Worm (Caenorhabditis elegans) whole organism, L1 larva: Measurements from ENCODE around the gene apx-1.
A peak's percentile ranks its signal among the peaks of the same experiment; 100 is the strongest.

Experiments used
- C04F5.9 ChIP-seq: sonication (generic microtip); optimal IDR thresholded peaks from 2 replicates; lab custom pipeline; 2016; ENCODE audit warnings: missing genetic modification characterization, missing compliant biosample characterization
- aha-1 ChIP-seq: fragments of 150-350 bp; optimal IDR thresholded peaks from 2 replicates; lab custom pipeline; 2014; ENCODE audit warnings: missing biosample characterization, missing genetic modification characterization
- alr-1 ChIP-seq: fragments of 200-800 bp; sonication (Bioruptor generic); optimal IDR thresholded peaks from 2 replicates; lab custom pipeline; 2018; ENCODE audit warnings: borderline replicate concordance, mild to moderate bottlenecking, missing genetic modification characterization, missing compliant biosample characterization
- ceh-82 ChIP-seq, 3 experiments: fragments of 150-350 bp in 1 of 3; sonication (generic microtip) in 2 of 3; optimal IDR thresholded peaks; 2 replicates each; lab custom pipeline; 2014 to 2017; ENCODE audit warnings: missing biosample characterization in 3 of 3, missing genetic modification characterization in 3 of 3
- ceh-90 ChIP-seq: sonication (generic microtip); optimal IDR thresholded peaks from 2 replicates; lab custom pipeline; 2016; ENCODE audit warnings: missing genetic modification characterization, missing compliant biosample characterization
- ces-1 ChIP-seq: fragments of 150-350 bp; optimal IDR thresholded peaks from 2 replicates; lab custom pipeline; 2014; ENCODE audit warnings: missing biosample characterization, missing genetic modification reagents, missing genetic modification characterization
- dpl-1 ChIP-seq, 3 experiments: fragments of 150-350 bp in 2 of 3; sonication (generic microtip) in 1 of 3; optimal IDR thresholded peaks; 2 replicates each; lab custom pipeline; 2014 to 2017; ENCODE audit warnings: missing biosample characterization in 3 of 3, missing genetic modification characterization in 3 of 3, missing genetic modification reagents in 3 of 3
- dsc-1 ChIP-seq: sonication (generic microtip); optimal IDR thresholded peaks from 2 replicates; lab custom pipeline; 2016; ENCODE audit warnings: mild to moderate bottlenecking, missing genetic modification characterization, missing compliant biosample characterization
- efl-1 ChIP-seq, 4 experiments: fragments of 150-350 bp; optimal IDR thresholded peaks in 3 of 4; peaks in 1 of 4; 1 replicate in 1 of 4; 2 replicates in 3 of 4; lab custom pipeline; 2014; ENCODE audit warnings: missing biosample characterization in 2 of 4, missing genetic modification characterization in 2 of 4, missing genetic modification reagents in 2 of 4
- efl-3 ChIP-seq: fragments of 200-800 bp; sonication (Bioruptor generic); optimal IDR thresholded peaks from 2 replicates; lab custom pipeline; 2018; ENCODE audit warnings: mild to moderate bottlenecking, missing genetic modification characterization, missing compliant biosample characterization
- egl-27 ChIP-seq, 2 experiments: fragments of 150-350 bp in 1 of 2; sonication (generic microtip); optimal IDR thresholded peaks; 3 replicates each; lab custom pipeline; 2017 to 2018; ENCODE audit warnings: missing biosample characterization in 2 of 2, missing genetic modification characterization in 2 of 2, missing genetic modification reagents in 2 of 2
- ets-5 ChIP-seq: fragments of 200-800 bp; sonication (Bioruptor generic); IDR thresholded peaks from 2 replicates; pipeline ENCODE4 v1.3.6; 2022; ENCODE audit warnings: missing genetic modification characterization, missing compliant biosample characterization
- fkh-10 ChIP-seq: sonication (generic microtip); optimal IDR thresholded peaks from 2 replicates; lab custom pipeline; 2017; ENCODE audit warnings: missing biosample characterization, missing genetic modification reagents, missing genetic modification characterization
- grh-1 ChIP-seq: fragments of 200-800 bp; sonication (Bioruptor generic); IDR thresholded peaks from 2 replicates; pipeline ENCODE4 v1.3.6; 2022; ENCODE audit warnings: missing genetic modification reagents, missing genetic modification characterization, missing compliant biosample characterization
- hlh-17 ChIP-seq: fragments of 200-800 bp; sonication (Bioruptor generic); optimal IDR thresholded peaks from 2 replicates; lab custom pipeline; 2018; ENCODE audit warnings: missing genetic modification characterization, mild to moderate bottlenecking, missing compliant biosample characterization, moderate library complexity, borderline replicate concordance
- isw-1 ChIP-seq: fragments of 200-800 bp; sonication (Bioruptor generic); IDR thresholded peaks from 2 replicates; pipeline ENCODE4 v1.3.6; 2022; ENCODE audit warnings: missing genetic modification characterization, missing compliant biosample characterization
- lin-13 ChIP-seq: fragments of 150-350 bp; optimal IDR thresholded peaks from 2 replicates; lab custom pipeline; 2014; ENCODE audit warnings: missing biosample characterization, missing genetic modification reagents, missing genetic modification characterization
- lin-14 ChIP-seq: fragments of 200-800 bp; sonication (Bioruptor generic); optimal IDR thresholded peaks from 2 replicates; lab custom pipeline; 2018; ENCODE audit warnings: mild to moderate bottlenecking, missing genetic modification characterization, moderate library complexity, missing compliant biosample characterization
- lir-3 ChIP-seq: sonication (generic microtip); optimal IDR thresholded peaks from 2 replicates; lab custom pipeline; 2016; ENCODE audit warnings: mild to moderate bottlenecking, missing genetic modification characterization, moderate library complexity, missing compliant biosample characterization; ENCODE audit not compliant: poor library complexity
- mef-2 ChIP-seq: fragments of 150-350 bp; optimal IDR thresholded peaks from 2 replicates; lab custom pipeline; 2014; ENCODE audit warnings: missing biosample characterization, missing genetic modification characterization
- mep-1 ChIP-seq: fragments of 150-350 bp; optimal IDR thresholded peaks from 2 replicates; lab custom pipeline; 2014; ENCODE audit warnings: missing biosample characterization, missing genetic modification characterization
- nhr-19 ChIP-seq: fragments of 200-800 bp; sonication (Bioruptor generic); conservative IDR thresholded peaks from 2 replicates; pipeline ENCODE4 v1.3.6; 2022; ENCODE audit warnings: missing genetic modification characterization, missing compliant biosample characterization
- nhr-20 ChIP-seq: sonication (generic microtip); optimal IDR thresholded peaks from 2 replicates; lab custom pipeline; 2016; ENCODE audit warnings: mild to moderate bottlenecking, missing genetic modification characterization, missing compliant biosample characterization
- nhr-71 ChIP-seq: sonication (generic microtip); optimal IDR thresholded peaks from 2 replicates; lab custom pipeline; 2016; ENCODE audit warnings: mild to moderate bottlenecking, missing genetic modification characterization, moderate library complexity, missing compliant biosample characterization
- nhr-77 ChIP-seq: fragments of 150-350 bp; optimal IDR thresholded peaks from 2 replicates; lab custom pipeline; 2014; ENCODE audit warnings: missing biosample characterization, missing genetic modification characterization
- pag-3 ChIP-seq: sonication (generic microtip); optimal IDR thresholded peaks from 2 replicates; lab custom pipeline; 2017; ENCODE audit warnings: missing genetic modification characterization, mild to moderate bottlenecking, missing compliant biosample characterization, antibody characterized with exemption, borderline replicate concordance; ENCODE audit not compliant: insufficient read depth
- pax-3 ChIP-seq: fragments of 200-800 bp; sonication (Bioruptor generic); optimal IDR thresholded peaks from 2 replicates; lab custom pipeline; 2018; ENCODE audit warnings: mild to moderate bottlenecking, missing genetic modification characterization, moderate library complexity, missing compliant biosample characterization
- snpc-4 ChIP-seq: fragments of 150-350 bp; optimal IDR thresholded peaks from 2 replicates; lab custom pipeline; 2014; ENCODE audit warnings: missing biosample characterization, missing genetic modification characterization
- sptf-1 ChIP-seq: fragments of 150-350 bp; optimal IDR thresholded peaks from 2 replicates; lab custom pipeline; 2014; ENCODE audit warnings: missing biosample characterization, missing genetic modification characterization
- swsn-7 ChIP-seq: sonication (generic microtip); optimal IDR thresholded peaks from 2 replicates; lab custom pipeline; 2016; ENCODE audit warnings: missing genetic modification characterization, missing compliant biosample characterization
- unc-130 ChIP-seq: fragments of 150-350 bp; optimal IDR thresholded peaks from 2 replicates; lab custom pipeline; 2017; ENCODE audit warnings: missing biosample characterization, missing genetic modification characterization, inconsistent platforms
- unc-86 ChIP-seq: sonication (generic microtip); optimal IDR thresholded peaks from 2 replicates; lab custom pipeline; 2016; ENCODE audit warnings: missing genetic modification characterization, missing compliant biosample characterization
- unc-98 ChIP-seq: fragments of 200-800 bp; sonication (Bioruptor generic); IDR thresholded peaks from 2 replicates; pipeline ENCODE4 v1.3.6; 2022; ENCODE audit warnings: missing genetic modification characterization, missing compliant biosample characterization

Gene apx-1

ce11 chrV:3210147-3210546 is at the start of gene apx-1:
TSS of gene apx-1 (plus strand) at chrV:3210196.
- no peak for TF ChIP-seq dsc-1 (tag; lab: Kevin White, UChicago)
- no peak for TF ChIP-seq lin-14
- TF ChIP-seq efl-1 (optimal IDR thresholded peaks at IDR 0.05; lab: Kevin White, UChicago): no peak
- peak in 1 of 2 experiments; percentile 9 for TF ChIP-seq efl-1 (GFP tag; optimal IDR thresholded peaks at IDR 0.05 in 1 of 2; lab: Kevin White, UChicago)
- no peak for TF ChIP-seq ces-1 (GFP tag; lab: Kevin White, UChicago)
- no peak for TF ChIP-seq grh-1 (GFP tag; lab: Robert Waterston, UW)

DNA sequence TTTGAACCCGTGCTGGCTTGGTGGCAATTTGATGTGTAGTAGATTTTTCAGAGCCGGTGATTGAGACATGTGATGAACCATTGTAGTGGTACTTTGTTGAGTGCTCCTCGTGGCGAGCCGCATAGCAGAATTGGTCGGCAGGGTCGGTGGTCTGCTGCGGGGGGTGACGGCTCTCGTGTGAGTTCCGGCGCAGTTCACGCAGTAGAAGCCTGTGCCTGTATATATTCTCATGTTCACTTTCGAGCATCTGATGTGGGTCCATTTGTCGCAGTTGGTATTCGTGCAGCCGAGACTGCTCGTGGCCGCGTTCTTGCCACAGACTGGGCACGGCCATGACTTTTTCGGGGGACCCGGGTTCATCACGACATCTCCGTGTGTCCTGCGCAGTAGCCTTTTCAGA is 47.7 kb upstream of the apx-1 start:
- TF ChIP-seq pag-3 (no peak), lin-13 (no peak), mep-1 (no peak), aha-1 (no peak), nhr-20 (tag; lab: Kevin White, UChicago) (no peak), dpl-1 (GFP tag; optimal IDR thresholded peaks at IDR 0.05; lab: Kevin White, UChicago) (no peak), unc-86 (tag; lab: Kevin White, UChicago) (no peak), snpc-4 (tag; lab: Kevin White, UChicago) (no peak), mef-2 (no peak)

ce11 chrV:3163143-3163542 is 46.9 kb upstream of the apx-1 start:
- TF ChIP-seq egl-27 (tag; optimal IDR thresholded peaks at IDR 0.05; lab: Kevin White, UChicago) (no peak), unc-86 (tag; lab: Kevin White, UChicago) (no peak), fkh-10 (GFP tag; lab: Kevin White, UChicago) (no peak), swsn-7 (tag; lab: Kevin White, UChicago) (no peak), lin-13 (no peak), ceh-82 (tag; optimal IDR thresholded peaks at IDR 0.05; lab: Kevin White, UChicago) (no peak), isw-1 (GFP tag; lab: Robert Waterston, UW) (no peak), lin-14 (no peak), hlh-17 (no peak), C04F5.9 (no peak), sptf-1 (tag; lab: Kevin White, UChicago) (no peak), nhr-19 (GFP tag; lab: Robert Waterston, UW) (no peak), ets-5 (GFP tag; lab: Robert Waterston, UW) (no peak), dsc-1 (tag; lab: Kevin White, UChicago) (no peak), lir-3 (tag; lab: Kevin White, UChicago) (no peak), pax-3 (tag; lab: Kevin White, UChicago) (no peak)

- TF ChIP-seq nhr-71 (tag; lab: Kevin White, UChicago): no peak
- no peak for TF ChIP-seq efl-3 (GFP tag; lab: Kevin White, UChicago)
- TF ChIP-seq unc-86 (tag; lab: Kevin White, UChicago): no peak
- TF ChIP-seq nhr-77 (tag; lab: Kevin White, UChicago): no peak
- TF ChIP-seq C04F5.9: no peak
- TF ChIP-seq alr-1 (tag; lab: Kevin White, UChicago): no peak
- TF ChIP-seq unc-130: no peak
- no peak for TF ChIP-seq mef-2
- TF ChIP-seq, all 84 proteins: peak for 0
Measured at ce11 chrV:3165438-3165837, 44.6 kb upstream of the apx-1 start, which contains the start of gene C36C5.14. TSS of gene C36C5.14 (minus strand) at chrV:3165538.

DNA sequence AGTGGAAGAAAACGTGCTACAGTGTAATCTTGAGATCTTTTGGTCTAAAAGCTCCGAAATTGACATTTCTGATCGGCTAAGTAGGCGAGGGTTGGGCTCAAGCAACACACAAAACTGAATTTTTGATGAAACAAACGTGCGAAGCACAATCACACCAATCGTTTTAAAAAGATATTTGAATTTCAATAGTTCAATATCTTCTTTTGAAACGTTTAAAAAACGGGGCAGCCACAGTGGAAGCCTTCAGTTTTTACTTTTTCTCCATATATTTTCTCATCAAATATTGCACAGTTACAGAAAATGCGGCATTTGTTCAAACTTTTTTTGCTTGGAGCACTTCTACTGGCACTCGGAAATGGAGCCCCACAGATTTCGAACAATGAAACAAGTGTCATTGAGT is 43.7 kb upstream of the apx-1 start, which contains the start of gene C36C5.4:
Gene C36C5.4 (plus strand): TSS at position 301 of the 400 bp plus-strand sequence.
- no peak for TF ChIP-seq nhr-77 (tag; lab: Kevin White, UChicago)
- TF ChIP-seq unc-98 (GFP tag; lab: Robert Waterston, UW): no peak
- TF ChIP-seq ceh-90 (tag; lab: Kevin White, UChicago): no peak
- TF ChIP-seq ets-5 (GFP tag; lab: Robert Waterston, UW): no peak
- no peak for TF ChIP-seq mep-1
- TF ChIP-seq lin-14: no peak
- TF ChIP-seq grh-1 (GFP tag; lab: Robert Waterston, UW): no peak
- TF ChIP-seq efl-3 (GFP tag; lab: Kevin White, UChicago): no peak
- no peak for TF ChIP-seq nhr-71 (tag; lab: Kevin White, UChicago)
